Fruit fly (Drosophila melanogaster): ENCODE results near the gene Kaz.

Kaz gene

DNA sequence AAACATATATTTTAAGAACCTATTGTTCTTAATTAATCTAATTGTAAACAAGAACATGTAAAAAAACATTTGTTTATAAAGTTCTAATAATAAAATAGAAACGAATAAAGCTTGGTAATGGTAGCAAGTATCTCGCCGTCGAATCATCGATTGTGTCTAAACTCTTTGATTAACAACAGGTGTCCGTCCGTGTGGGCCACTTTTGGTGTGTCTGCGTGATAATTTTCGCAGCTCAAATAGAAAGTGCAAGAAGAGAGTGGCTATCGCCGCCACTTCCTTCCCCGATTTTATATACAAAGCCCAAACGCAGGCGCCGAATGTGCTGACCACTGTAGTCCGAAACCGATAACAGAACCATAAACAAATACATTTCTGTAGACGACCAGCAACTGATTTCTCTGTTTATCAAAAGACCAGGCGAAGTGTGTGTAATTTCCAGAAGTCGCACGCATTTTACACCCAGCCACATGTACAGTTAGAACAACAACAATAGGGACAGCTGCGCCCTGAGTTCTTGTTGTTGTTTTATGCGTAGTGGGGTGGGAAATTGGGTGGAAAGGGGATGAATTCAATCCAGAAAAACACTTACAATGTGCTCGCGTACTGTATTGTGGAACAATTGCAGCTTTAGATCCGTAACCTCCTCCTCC lies 16.6 kb downstream of the Kaz start:
- TF ChIP-seq CG17801 (GFP tag; optimal IDR thresholded peaks at IDR 0.05; ENCODE audit: partially characterized antibody): no peak

DNA sequence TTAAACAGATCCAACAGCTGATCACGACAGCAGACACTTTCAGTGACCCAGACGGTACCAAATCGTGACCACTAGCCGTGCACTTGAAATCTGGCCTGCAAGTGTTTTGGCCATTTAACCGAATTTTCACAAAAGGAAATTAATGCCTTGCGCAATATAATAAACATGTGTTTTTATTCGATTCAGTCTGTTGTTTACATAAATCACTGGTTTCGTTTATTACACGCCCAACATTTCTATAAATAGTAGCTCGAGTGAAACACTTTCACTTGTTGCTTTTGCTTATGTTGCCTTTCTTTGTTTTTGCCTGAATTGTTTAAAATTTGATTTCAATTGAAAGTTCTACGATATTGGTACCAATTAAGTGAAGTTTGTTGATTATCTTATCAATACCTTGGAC lies 17.4 kb downstream of the Kaz start:
- TF ChIP-seq CG17801 (GFP tag; optimal IDR thresholded peaks at IDR 0.05; ENCODE audit: partially characterized antibody): no peak

DNA sequence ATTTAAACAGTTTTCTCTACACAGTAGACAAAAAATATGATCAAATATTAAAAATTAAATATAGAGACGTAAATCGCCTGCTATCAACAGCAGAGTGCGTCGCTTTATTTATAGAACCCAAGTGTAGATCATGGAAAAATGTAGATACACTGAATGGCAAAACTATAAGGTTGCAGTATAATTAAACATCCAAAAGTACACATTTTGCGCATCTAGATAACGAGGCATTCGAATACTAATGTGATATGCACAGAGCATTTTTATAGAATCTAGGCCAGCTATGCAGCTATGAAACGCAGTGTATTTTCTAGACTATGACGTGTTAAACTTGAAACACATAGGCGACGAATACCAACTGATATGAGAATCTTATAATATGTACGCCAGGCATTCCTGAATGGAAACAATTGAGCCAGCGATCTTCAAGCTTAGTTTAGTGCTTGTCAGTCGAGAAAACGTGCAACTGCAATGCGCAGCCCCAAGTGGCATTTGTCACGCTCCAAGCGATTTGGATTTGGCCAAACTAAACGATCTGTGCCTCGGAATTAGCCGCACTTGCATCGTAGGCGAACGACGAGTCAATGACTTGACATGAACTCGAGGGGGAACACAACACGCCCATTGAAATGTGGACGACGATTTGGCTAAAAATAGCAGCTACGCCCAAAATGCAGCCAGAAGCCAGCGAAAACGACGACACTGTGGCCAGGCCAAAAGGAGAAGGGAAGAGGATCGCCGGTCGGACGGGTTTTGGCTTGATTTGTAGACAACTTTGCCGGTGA lies 18.7 kb downstream of the Kaz start:
- TF ChIP-seq CG17801 (GFP tag; optimal IDR thresholded peaks at IDR 0.05; ENCODE audit: partially characterized antibody): peak; percentile 73

dm6 chr3R:24809576-24810279 lies 20.0 kb downstream of the Kaz start:
- no peak for TF ChIP-seq CG17801 (GFP tag; optimal IDR thresholded peaks at IDR 0.05; ENCODE audit: partially characterized antibody)

DNA sequence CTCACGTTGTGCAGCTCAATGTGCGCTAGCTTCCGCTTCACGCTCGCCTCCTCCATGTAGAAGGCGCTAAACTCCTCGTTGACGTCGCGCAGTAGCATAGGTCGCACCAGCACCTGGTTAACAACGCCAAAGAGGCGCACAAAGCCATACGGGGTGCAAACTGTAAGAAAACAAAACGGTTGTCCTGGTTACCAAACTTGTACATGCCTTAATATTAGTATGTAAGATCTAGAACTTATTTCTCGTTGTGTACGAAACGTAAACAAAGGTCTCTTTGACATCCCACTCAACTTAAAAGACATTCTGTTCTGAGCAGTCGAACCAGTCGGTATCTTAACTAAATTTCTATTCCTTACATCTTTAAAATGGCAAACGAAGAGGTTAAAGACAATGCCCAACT lies 22.4 kb downstream of the Kaz start, which contains the start of gene CG6980:
CG6980 (plus strand) TSS at position 301 of the 400 bp plus-strand sequence.
- no peak for TF ChIP-seq CG17801 (GFP tag; optimal IDR thresholded peaks at IDR 0.05; ENCODE audit: partially characterized antibody)

DNA sequence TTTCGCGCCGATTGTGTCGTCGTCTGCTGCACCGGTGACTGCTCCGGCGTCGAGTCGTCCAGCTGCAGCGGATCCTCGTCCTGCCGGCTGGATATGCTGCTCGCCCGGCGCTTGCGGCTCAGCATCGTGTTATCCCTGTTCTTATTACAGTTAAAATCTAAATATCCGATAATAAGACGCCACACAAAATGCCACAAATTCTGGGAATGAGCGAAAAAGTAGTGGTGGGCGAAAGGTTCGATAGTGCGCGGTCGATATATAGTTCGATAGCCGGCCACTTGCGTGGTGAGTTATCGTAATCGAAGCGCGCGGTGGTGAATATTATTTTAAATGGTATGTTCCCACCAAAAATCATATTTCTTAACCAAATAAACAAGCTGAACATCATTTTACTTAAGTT lies 24.7 kb downstream of the Kaz start, which contains the start of gene polybromo:
polybromo (minus strand) TSS at position 212 of the 400 bp plus-strand sequence.
- no peak for TF ChIP-seq CG17801 (GFP tag; optimal IDR thresholded peaks at IDR 0.05; ENCODE audit: partially characterized antibody)

DNA sequence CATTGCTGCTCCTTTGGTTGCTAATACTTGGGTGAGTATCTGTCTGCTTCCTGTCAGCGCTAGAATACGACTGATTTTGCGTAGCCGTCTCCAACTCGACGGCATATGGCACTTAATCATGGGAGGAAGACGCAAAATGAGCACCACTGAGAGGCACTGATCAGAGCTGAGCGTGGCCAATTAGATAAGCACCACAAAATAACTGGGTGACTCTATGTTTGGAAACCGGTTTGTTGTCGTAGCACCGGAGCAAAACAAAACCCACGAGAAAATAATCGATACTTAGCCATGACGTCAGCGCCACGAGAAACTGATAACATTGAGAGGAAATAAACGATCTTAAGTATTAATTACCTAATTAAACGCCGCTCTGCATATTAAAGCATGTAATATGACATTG lies 30.3 kb downstream of the Kaz start, which contains the start of gene Ude:
Ude (minus strand) TSS at position 166 of the 400 bp plus-strand sequence.
- no peak for TF ChIP-seq CG17801 (GFP tag; optimal IDR thresholded peaks at IDR 0.05; ENCODE audit: partially characterized antibody)

- no peak for TF ChIP-seq CG17801 (GFP tag; optimal IDR thresholded peaks at IDR 0.05; ENCODE audit: partially characterized antibody)
Measured at dm6 chr3R:24798595-24798994, 31.2 kb downstream of the Kaz start.

dm6 chr3R:24790036-24790435 lies 39.7 kb downstream of the Kaz start, which contains the start of gene CG13634:
CG13634 (minus strand) TSS chr3R:24790136.
- no peak for TF ChIP-seq CG17801 (GFP tag; optimal IDR thresholded peaks at IDR 0.05; ENCODE audit: partially characterized antibody)

DNA sequence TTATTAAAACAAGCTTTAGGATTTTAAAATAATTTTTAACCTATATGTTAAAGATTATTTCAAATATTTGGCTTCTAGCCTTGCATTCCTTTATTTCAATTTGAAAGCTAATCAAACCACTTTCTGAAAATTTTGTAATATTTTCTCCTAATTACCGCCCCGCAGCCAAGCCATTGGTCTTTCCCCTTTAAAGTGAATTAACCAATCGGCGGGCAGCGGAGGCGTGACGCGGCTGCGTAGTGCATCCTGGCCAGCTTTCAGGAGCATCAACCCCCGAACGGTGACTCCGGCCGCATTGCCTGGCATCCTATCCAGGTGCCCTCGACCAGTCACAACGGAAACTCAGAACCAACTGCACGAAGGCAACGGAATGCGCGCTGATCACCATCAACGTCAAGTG lies 42.0 kb downstream of the Kaz start, which contains the start of gene Ets96B:
Ets96B (plus strand) TSS at position 321 of the 400 bp plus-strand sequence.
- TF ChIP-seq CG17801 (GFP tag; optimal IDR thresholded peaks at IDR 0.05; ENCODE audit: partially characterized antibody): no peak

dm6 chr3R:24787042-24787565 lies 42.7 kb downstream of the Kaz start, which contains the start of gene CG5805:
CG5805 (minus strand) TSS chr3R:24787421.
- TF ChIP-seq CG17801 (GFP tag; optimal IDR thresholded peaks at IDR 0.05; ENCODE audit: partially characterized antibody): peak; percentile 56

Measured in ovary, adult (tissue).